Worm (Caenorhabditis elegans) whole organism, late embryonic: ENCODE measurements around the gene C18H9.1.
A peak's percentile ranks its signal among the peaks of the same experiment; 100 is the strongest.

Source experiments
- C08G9.2 ChIP-seq: sonication (generic microtip); optimal IDR thresholded peaks from 2 replicates; lab custom pipeline; 2016; ENCODE audit warnings: mild to moderate bottlenecking, missing genetic modification characterization, moderate library complexity, missing compliant biosample characterization
- K02D7.2 ChIP-seq: sonication (generic microtip); optimal IDR thresholded peaks from 2 replicates; lab custom pipeline; 2017; ENCODE audit warnings: mild to moderate bottlenecking, missing genetic modification characterization, missing compliant biosample characterization
- T23F11.4 ChIP-seq: fragments of 200-800 bp; sonication (Bioruptor generic); optimal IDR thresholded peaks from 2 replicates; lab custom pipeline; 2018; ENCODE audit warnings: mild to moderate bottlenecking, missing genetic modification characterization, missing compliant biosample characterization
- ama-1 ChIP-seq: fragments of 150-350 bp; optimal IDR thresholded peaks from 2 replicates; lab custom pipeline; 2014
- ceh-14 ChIP-seq: sonication (generic microtip); optimal IDR thresholded peaks from 2 replicates; lab custom pipeline; 2016; ENCODE audit warnings: missing genotype, missing genetic modification characterization, missing compliant biosample characterization
- ceh-18 ChIP-seq: sonication (generic microtip); optimal IDR thresholded peaks from 2 replicates; lab custom pipeline; 2016; ENCODE audit warnings: missing genetic modification characterization, missing compliant biosample characterization
- ceh-2 ChIP-seq: sonication (generic microtip); optimal IDR thresholded peaks from 2 replicates; lab custom pipeline; 2016; ENCODE audit warnings: missing genotype, missing genetic modification characterization, missing compliant biosample characterization
- ceh-22 ChIP-seq: sonication (generic microtip); optimal IDR thresholded peaks from 2 replicates; lab custom pipeline; 2017; ENCODE audit warnings: missing biosample characterization, missing genetic modification characterization
- ceh-24 ChIP-seq: sonication (generic microtip); optimal IDR thresholded peaks from 2 replicates; lab custom pipeline; 2016; ENCODE audit warnings: mild to moderate bottlenecking, missing genetic modification characterization, missing compliant biosample characterization
- ceh-30 ChIP-seq: fragments of 150-350 bp; optimal IDR thresholded peaks from 2 replicates; lab custom pipeline; 2014; ENCODE audit warnings: missing biosample characterization, missing genetic modification characterization
- ceh-31 ChIP-seq: sonication (generic microtip); optimal IDR thresholded peaks from 2 replicates; lab custom pipeline; 2016; ENCODE audit warnings: missing genetic modification characterization, missing compliant biosample characterization
- ceh-34 ChIP-seq: sonication (generic microtip); optimal IDR thresholded peaks from 2 replicates; lab custom pipeline; 2016; ENCODE audit warnings: mild to moderate bottlenecking, missing genetic modification characterization, missing compliant biosample characterization
- ceh-48 ChIP-seq: sonication (generic microtip); optimal IDR thresholded peaks from 2 replicates; lab custom pipeline; 2016; ENCODE audit warnings: missing genetic modification characterization, inconsistent platforms, missing compliant biosample characterization
- ceh-6 ChIP-seq: fragments of 200-800 bp; sonication (Bioruptor generic); optimal IDR thresholded peaks from 2 replicates; lab custom pipeline; 2018; ENCODE audit warnings: mild to moderate bottlenecking, missing genetic modification characterization, missing compliant biosample characterization
- ceh-9 ChIP-seq: sonication (generic microtip); optimal IDR thresholded peaks from 2 replicates; lab custom pipeline; 2016; ENCODE audit warnings: mild to moderate bottlenecking, missing genetic modification characterization, inconsistent platforms, missing compliant biosample characterization
- che-1 ChIP-seq: sonication (generic microtip); optimal IDR thresholded peaks from 2 replicates; lab custom pipeline; 2016; ENCODE audit warnings: mild to moderate bottlenecking, missing genetic modification characterization, missing compliant biosample characterization
- dmd-4 ChIP-seq: sonication (generic microtip); optimal IDR thresholded peaks from 2 replicates; lab custom pipeline; 2016; ENCODE audit warnings: borderline replicate concordance, missing genetic modification characterization, missing compliant biosample characterization
- dve-1 ChIP-seq: sonication (generic microtip); optimal IDR thresholded peaks from 2 replicates; lab custom pipeline; 2017; ENCODE audit warnings: antibody characterized with exemption, mild to moderate bottlenecking, missing genetic modification characterization, missing compliant biosample characterization
- elt-4 ChIP-seq: sonication (generic microtip); optimal IDR thresholded peaks from 2 replicates; lab custom pipeline; 2016; ENCODE audit warnings: missing genetic modification characterization, missing compliant biosample characterization
- ets-4 ChIP-seq: sonication (generic microtip); optimal IDR thresholded peaks from 2 replicates; lab custom pipeline; 2016; ENCODE audit warnings: missing genetic modification characterization, missing compliant biosample characterization
- fax-1 ChIP-seq: sonication (generic microtip); optimal IDR thresholded peaks from 2 replicates; lab custom pipeline; 2016; ENCODE audit warnings: missing genotype, missing genetic modification characterization, missing compliant biosample characterization
- fkh-10 ChIP-seq: fragments of 150-350 bp; optimal IDR thresholded peaks from 2 replicates; lab custom pipeline; 2014; ENCODE audit warnings: missing biosample characterization, missing genetic modification reagents, missing genetic modification characterization
- gmeb-2 ChIP-seq: sonication (generic microtip); optimal IDR thresholded peaks from 2 replicates; lab custom pipeline; 2016; ENCODE audit warnings: missing genetic modification characterization, inconsistent platforms, missing compliant biosample characterization
- hlh-15 ChIP-seq: sonication (generic microtip); optimal IDR thresholded peaks from 2 replicates; lab custom pipeline; 2016; ENCODE audit warnings: missing genetic modification characterization, missing compliant biosample characterization
- hlh-30 ChIP-seq: sonication (generic microtip); optimal IDR thresholded peaks from 2 replicates; lab custom pipeline; 2017; ENCODE audit warnings: antibody characterized with exemption, missing genetic modification characterization, missing compliant biosample characterization; ENCODE audit not compliant: insufficient read depth
- hlh-6 ChIP-seq: sonication (generic microtip); optimal IDR thresholded peaks from 2 replicates; lab custom pipeline; 2016; ENCODE audit warnings: missing genotype, missing genetic modification characterization, missing compliant biosample characterization
- hlh-8 ChIP-seq: sonication (generic microtip); optimal IDR thresholded peaks from 2 replicates; lab custom pipeline; 2016; ENCODE audit warnings: missing genotype, missing genetic modification characterization, missing compliant biosample characterization
- lim-6 ChIP-seq: sonication (generic microtip); optimal IDR thresholded peaks from 2 replicates; lab custom pipeline; 2016; ENCODE audit warnings: missing genetic modification characterization, missing compliant biosample characterization
- mec-3 ChIP-seq: sonication (generic microtip); optimal IDR thresholded peaks from 2 replicates; lab custom pipeline; 2016; ENCODE audit warnings: borderline replicate concordance, missing genetic modification characterization, missing compliant biosample characterization
- nfya-1 ChIP-seq: sonication (generic microtip); optimal IDR thresholded peaks from 2 replicates; lab custom pipeline; 2017; ENCODE audit warnings: missing genetic modification characterization, mild to moderate bottlenecking, missing compliant biosample characterization, antibody characterized with exemption, moderate library complexity
- nhr-232 ChIP-seq: sonication (generic microtip); optimal IDR thresholded peaks from 2 replicates; lab custom pipeline; 2016; ENCODE audit warnings: missing genetic modification characterization, missing compliant biosample characterization
- npax-4 ChIP-seq: sonication (generic microtip); optimal IDR thresholded peaks from 2 replicates; lab custom pipeline; 2016; ENCODE audit warnings: missing genetic modification characterization, missing compliant biosample characterization
- odd-2 ChIP-seq: sonication (generic microtip); optimal IDR thresholded peaks from 2 replicates; lab custom pipeline; 2017; ENCODE audit warnings: antibody characterized with exemption, mild to moderate bottlenecking, missing genetic modification characterization, missing compliant biosample characterization
- pag-3 ChIP-seq: sonication (generic microtip); optimal IDR thresholded peaks from 2 replicates; lab custom pipeline; 2016; ENCODE audit warnings: missing compliant biosample characterization, missing genetic modification characterization, borderline replicate concordance
- pat-9 ChIP-seq: fragments of 200-800 bp; sonication (Bioruptor generic); optimal IDR thresholded peaks from 2 replicates; lab custom pipeline; 2018; ENCODE audit warnings: mild to moderate bottlenecking, missing genetic modification characterization, moderate library complexity, missing compliant biosample characterization
- pha-2 ChIP-seq: sonication (generic microtip); optimal IDR thresholded peaks from 2 replicates; lab custom pipeline; 2017; ENCODE audit warnings: mild to moderate bottlenecking, missing genetic modification characterization, missing compliant biosample characterization
- pha-4 ChIP-seq: fragments of 150-350 bp; optimal IDR thresholded peaks from 2 replicates; lab custom pipeline; 2018; ENCODE audit warnings: missing biosample characterization, missing genetic modification reagents, missing genetic modification characterization
- pqm-1 ChIP-seq: sonication (generic microtip); optimal IDR thresholded peaks from 2 replicates; lab custom pipeline; 2016; ENCODE audit warnings: missing genetic modification characterization, missing compliant biosample characterization
- pros-1 ChIP-seq: fragments of 150-350 bp; optimal IDR thresholded peaks from 2 replicates; lab custom pipeline; 2014; ENCODE audit warnings: missing biosample characterization, missing genetic modification reagents, missing genetic modification characterization
- ref-2 ChIP-seq: sonication (generic microtip); optimal IDR thresholded peaks from 2 replicates; lab custom pipeline; 2016; ENCODE audit warnings: missing genetic modification characterization, missing compliant biosample characterization
- sdc-2 ChIP-seq: sonication (generic microtip); optimal IDR thresholded peaks from 2 replicates; lab custom pipeline; 2016; ENCODE audit warnings: missing genotype, missing genetic modification characterization, missing compliant biosample characterization
- sox-2 ChIP-seq: fragments of 200-800 bp; sonication (Bioruptor generic); IDR thresholded peaks from 2 replicates; pipeline ENCODE4 v1.3.6; 2022; ENCODE audit warnings: missing genetic modification reagents, missing genetic modification characterization, missing compliant biosample characterization
- sox-4 ChIP-seq: sonication (generic microtip); optimal IDR thresholded peaks from 2 replicates; lab custom pipeline; 2017; ENCODE audit warnings: mild to moderate bottlenecking, missing genetic modification characterization, inconsistent platforms, missing compliant biosample characterization
- tbx-2 ChIP-seq: sonication (generic microtip); optimal IDR thresholded peaks from 2 replicates; lab custom pipeline; 2016; ENCODE audit warnings: missing genetic modification characterization, missing compliant biosample characterization
- unc-3 ChIP-seq, 2 experiments: fragments of 200-800 bp in 1 of 2; sonication (Bioruptor generic) in 1 of 2; sonication (generic microtip) in 1 of 2; conservative IDR thresholded peaks in 1 of 2; optimal IDR thresholded peaks in 1 of 2; 2 replicates each; pipeline versions ENCODE4 v1.3.6 to Lab custom; 2016 to 2022; ENCODE audit warnings: missing compliant biosample characterization in 2 of 2, missing genetic modification characterization in 2 of 2, missing genetic modification reagents in 1 of 2
- unc-55 ChIP-seq: sonication (generic microtip); optimal IDR thresholded peaks from 2 replicates; lab custom pipeline; 2017; ENCODE audit warnings: missing biosample characterization, missing genetic modification reagents, missing genetic modification characterization
- unc-86 ChIP-seq: sonication (generic microtip); optimal IDR thresholded peaks from 2 replicates; lab custom pipeline; 2016; ENCODE audit warnings: missing genetic modification characterization, missing compliant biosample characterization
- zip-5 ChIP-seq: sonication (generic microtip); optimal IDR thresholded peaks from 2 replicates; lab custom pipeline; 2016; ENCODE audit warnings: missing genetic modification characterization, missing compliant biosample characterization
- ztf-16 ChIP-seq: sonication (generic microtip); optimal IDR thresholded peaks from 2 replicates; lab custom pipeline; 2017; ENCODE audit warnings: missing genetic modification characterization, missing compliant biosample characterization

Gene C18H9.1

ce11 chrII:6733718-6734117 is 34.8 kb downstream of the C18H9.1 start, which contains the start of gene T14B4.9:
Gene T14B4.9 (minus strand): TSS chrII:6733818.
- TF ChIP-seq zip-5 (tag; lab: Kevin White, UChicago) (no peak), lim-6 (tag; lab: Kevin White, UChicago) (no peak), unc-86 (tag; lab: Kevin White, UChicago) (no peak), unc-55 (GFP tag; lab: Kevin White, UChicago) (no peak), dmd-4 (tag; lab: Kevin White, UChicago) (no peak), C08G9.2 (no peak), ceh-24 (tag; lab: Kevin White, UChicago) (no peak), pqm-1 (tag; lab: Kevin White, UChicago) (no peak), nhr-232 (tag; lab: Kevin White, UChicago) (no peak), ets-4 (tag; lab: Kevin White, UChicago) (no peak), ceh-30 (tag; lab: Kevin White, UChicago) (no peak), pat-9 (no peak), hlh-8 (tag; lab: Kevin White, UChicago) (no peak), mec-3 (no peak), fax-1 (tag; lab: Kevin White, UChicago) (no peak), nfya-1 (tag; lab: Kevin White, UChicago) (no peak), ceh-18 (tag; lab: Kevin White, UChicago) (no peak), npax-4 (no peak)

ce11 chrII:6734674-6735073 is 35.8 kb downstream of the C18H9.1 start, which contains the start of gene T14B4.3:
Gene T14B4.3 (plus strand): TSS chrII:6734937.
- TF ChIP-seq hlh-15 (tag; lab: Kevin White, UChicago) (no peak), dmd-4 (tag; lab: Kevin White, UChicago) (no peak), hlh-30 (tag; lab: Kevin White, UChicago) (no peak), pha-4 (tag; lab: Kevin White, UChicago) (no peak), sdc-2 (no peak), ets-4 (tag; lab: Kevin White, UChicago) (peak; percentile 76), che-1 (tag; lab: Kevin White, UChicago) (no peak), pha-2 (tag; lab: Kevin White, UChicago) (no peak), lim-6 (tag; lab: Kevin White, UChicago) (peak; percentile 48), hlh-6 (tag; lab: Kevin White, UChicago) (no peak), unc-86 (tag; lab: Kevin White, UChicago) (peak; percentile 15), C08G9.2 (peak; percentile 80), sox-4 (tag; lab: Kevin White, UChicago) (no peak), ceh-48 (tag; lab: Kevin White, UChicago) (no peak), odd-2 (tag; lab: Kevin White, UChicago) (no peak), pag-3 (no peak), tbx-2 (peak; percentile 91), fkh-10 (no peak), npax-4 (no peak), elt-4 (tag; lab: Kevin White, UChicago) (no peak), ceh-2 (tag; lab: Kevin White, UChicago) (peak; percentile 78), fax-1 (tag; lab: Kevin White, UChicago) (peak; percentile 84), hlh-8 (tag; lab: Kevin White, UChicago) (peak; percentile 75), ceh-34 (tag; lab: Kevin White, UChicago) (peak; percentile 58), gmeb-2 (no peak), ceh-6 (GFP tag; lab: Kevin White, UChicago) (no peak), dve-1 (no peak), pros-1 (tag; lab: Kevin White, UChicago) (no peak), T23F11.4 (GFP tag; lab: Kevin White, UChicago) (no peak), ceh-22 (tag; lab: Kevin White, UChicago) (no peak), unc-55 (GFP tag; lab: Kevin White, UChicago) (no peak), sox-2 (GFP tag; lab: Robert Waterston, UW) (no peak), ceh-14 (tag; lab: Kevin White, UChicago) (peak; percentile 69), ceh-9 (tag; lab: Kevin White, UChicago) (no peak), K02D7.2 (tag; lab: Kevin White, UChicago) (no peak), ref-2 (tag; lab: Kevin White, UChicago) (peak; percentile 76), nfya-1 (tag; lab: Kevin White, UChicago) (no peak), ztf-16 (tag; lab: Kevin White, UChicago) (peak; percentile 39), pqm-1 (tag; lab: Kevin White, UChicago) (peak; percentile 8), ama-1 (lab: Kevin White, UChicago) (no peak), unc-3 (GFP tag; conservative IDR thresholded peaks at IDR 0.05; lab: Robert Waterston, UW) (no peak), unc-3 (tag; optimal IDR thresholded peaks at IDR 0.05; lab: Kevin White, UChicago) (no peak), ceh-31 (tag; lab: Kevin White, UChicago) (peak; percentile 95)
